Fruit fly (Drosophila melanogaster): ENCODE data around the gene CG1090.

The CG1090 gene

DNA sequence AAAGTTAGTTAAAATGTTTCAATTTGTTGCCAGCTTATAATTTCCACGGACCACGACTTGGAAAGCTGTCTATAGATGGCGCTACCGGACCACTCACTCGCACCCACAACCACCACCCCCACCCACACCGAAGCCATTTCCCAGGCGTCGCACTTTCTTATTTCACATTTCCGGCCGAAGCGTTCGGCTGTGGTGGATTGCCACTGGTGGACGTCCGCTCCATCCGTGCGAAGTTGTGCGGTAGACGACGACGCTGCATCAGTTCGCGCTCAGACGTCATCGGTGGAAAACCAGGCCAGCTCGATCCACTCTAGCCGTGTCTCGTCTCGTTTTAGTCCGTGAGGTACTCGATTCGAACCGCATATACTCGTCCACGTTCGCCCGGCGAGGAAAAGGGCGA is at the start of gene CG1090 (continued):
- no peak for TF ChIP-seq Gsc (GFP tag; IDR thresholded peaks at IDR 0.05)
- 0 out of 2 replicates have a peak, but pooled peaks have one; percentile 4 for TF ChIP-seq ara (GFP tag; IDR thresholded peaks at IDR 0.05)
- peak; percentile 15 for TF ChIP-seq pzg (GFP tag; optimal IDR thresholded peaks at IDR 0.05)
- 0 out of 2 replicates have a peak, but pooled peaks have one; percentile 13 for TF ChIP-seq lmd (GFP tag; IDR thresholded peaks at IDR 0.05)
- TF ChIP-seq Ets65A (GFP tag), result peak; percentile 60
- TF ChIP-seq CG6654 (GFP tag; optimal IDR thresholded peaks at IDR 0.05), result no peak
- no peak for TF ChIP-seq CG10959 (GFP tag; IDR thresholded peaks at IDR 0.05)
- no peak for TF ChIP-seq sim (GFP tag; IDR thresholded peaks at IDR 0.05)
- TF ChIP-seq CG13894 (tag; optimal IDR thresholded peaks at IDR 0.05), result peak; percentile 41
- TF ChIP-seq ftz-f1 (GFP tag; optimal IDR thresholded peaks at IDR 0.05), result no peak
- peak; percentile 47 for TF ChIP-seq Hmr (GFP tag; optimal IDR thresholded peaks at IDR 0.05)
- TF ChIP-seq CG5180 (GFP tag; optimal IDR thresholded peaks at IDR 0.05), result peak; percentile 24
- no peak for TF ChIP-seq CG11695 (GFP tag; IDR thresholded peaks at IDR 0.05)
- TF ChIP-seq fd3F (GFP tag; optimal IDR thresholded peaks at IDR 0.05), result no peak
- TF ChIP-seq CG6813 (GFP tag; optimal IDR thresholded peaks at IDR 0.05), result peak; percentile 37
- TF ChIP-seq CG9437 (GFP tag; optimal IDR thresholded peaks at IDR 0.05), result no peak
- no peak for TF ChIP-seq Vsx1 (GFP tag; optimal IDR thresholded peaks at IDR 0.05)
- TF ChIP-seq CG14667 (GFP tag; IDR thresholded peaks at IDR 0.05), result no peak
- TF ChIP-seq CG32772 (GFP tag; IDR thresholded peaks at IDR 0.05), result no peak
- peak; percentile 55 for TF ChIP-seq BtbVII (GFP tag; optimal IDR thresholded peaks at IDR 0.05)
- no peak for TF ChIP-seq hkb (optimal IDR thresholded peaks at IDR 0.05)
- peak; percentile 56; the same call in 1 of the 2 replicates for TF ChIP-seq hkb (GFP tag; IDR thresholded peaks at IDR 0.05)
- TF ChIP-seq trh (GFP tag; optimal IDR thresholded peaks at IDR 0.05), result no peak
- peak; percentile 56 for TF ChIP-seq CG15514 (GFP tag; optimal IDR thresholded peaks at IDR 0.05)
- peak; percentile 8 for TF ChIP-seq Jarid2 (GFP tag; optimal IDR thresholded peaks at IDR 0.05)
- 0 out of 2 replicates have a peak, but pooled peaks have one; percentile 11 for TF ChIP-seq CG11696 (GFP tag; IDR thresholded peaks at IDR 0.05)
- TF ChIP-seq crc (GFP tag; optimal IDR thresholded peaks at IDR 0.05), result no peak
- peak; percentile 68 for TF ChIP-seq Ets97D (GFP tag; optimal IDR thresholded peaks at IDR 0.05)
- no peak for TF ChIP-seq nerfin-2 (GFP tag; IDR thresholded peaks at IDR 0.05; ENCODE audit: partially characterized antibody)
- peak; percentile 38 for TF ChIP-seq schlank (tag; optimal IDR thresholded peaks at IDR 0.05)
- peak; percentile 67 for TF ChIP-seq abd-A (tag; optimal IDR thresholded peaks at IDR 0.05)
- peak; percentile 55; the same call in 1 of the 2 replicates for TF ChIP-seq onecut (GFP tag; IDR thresholded peaks at IDR 0.05)
- peak; percentile 64 for TF ChIP-seq CG10543 (GFP tag; optimal IDR thresholded peaks at IDR 0.05)
- no peak for TF ChIP-seq CG12071 (GFP tag; optimal IDR thresholded peaks at IDR 0.05)
- peak; percentile 4 for TF ChIP-seq HLHmδ (GFP tag; optimal IDR thresholded peaks at IDR 0.05)
- TF ChIP-seq CG30020 (tag; optimal IDR thresholded peaks at IDR 0.05), result no peak
- TF ChIP-seq chinmo (GFP tag; IDR thresholded peaks at IDR 0.05; ENCODE audit: partially characterized antibody), result 0 out of 4 replicates have a peak, but pooled peaks have one; percentile 37
- TF ChIP-seq CG2116 (GFP tag; optimal IDR thresholded peaks at IDR 0.05), result peak; percentile 46
- peak; percentile 70 for TF ChIP-seq CG18599 (GFP tag; optimal IDR thresholded peaks at IDR 0.05)

DNA sequence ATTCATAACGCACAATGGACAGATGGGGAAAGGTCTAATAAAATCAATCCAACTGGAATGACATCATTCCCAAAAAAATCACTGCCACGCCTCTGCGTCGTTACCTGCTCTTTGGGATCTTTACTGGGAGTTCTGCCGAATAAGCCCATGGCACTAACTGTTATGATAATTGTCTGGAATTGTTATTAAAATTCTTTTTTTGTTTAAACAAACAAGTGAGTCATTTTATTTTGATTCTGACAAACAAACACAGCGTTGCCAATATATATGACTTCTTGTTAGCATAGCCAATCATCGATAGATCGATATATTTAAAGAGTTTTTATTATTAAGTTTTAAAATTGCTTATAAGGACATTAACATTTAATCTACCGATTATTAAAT is 49.0 kb upstream of the CG1090 start, which contains the start of gene Vps24:
Gene Vps24 (minus strand): TSS at position 265 of the 384 bp plus-strand sequence.
- no peak for TF ChIP-seq CG4707 (GFP tag; optimal IDR thresholded peaks at IDR 0.05)
- no peak for TF ChIP-seq croc (GFP tag; conservative IDR thresholded peaks at IDR 0.05)
- TF ChIP-seq Ets97D (GFP tag; optimal IDR thresholded peaks at IDR 0.05), result no peak
- TF ChIP-seq vnd (GFP tag; IDR thresholded peaks at IDR 0.05; ENCODE audit: partially characterized antibody), result peak; percentile 41; the same call in 1 of the 3 replicates
- peak in 1 of 2 experiments; percentile 85 for TF ChIP-seq insv (GFP tag; optimal IDR thresholded peaks at IDR 0.05)
- peak; percentile 45; the same call in 1 of the 2 replicates for TF ChIP-seq inv (GFP tag; IDR thresholded peaks at IDR 0.05; ENCODE audit: partially characterized antibody)
- peak; percentile 37; the same call in 1 of the 2 replicates for TF ChIP-seq Bgb (GFP tag; IDR thresholded peaks at IDR 0.05; ENCODE audit: partially characterized antibody)
- TF ChIP-seq Xrp1 (GFP tag; IDR thresholded peaks at IDR 0.05), result no peak
- TF ChIP-seq CG13287 (GFP tag; IDR thresholded peaks at IDR 0.05; ENCODE audit: partially characterized antibody), result peak; percentile 56
- no peak for TF ChIP-seq Dek (tag; optimal IDR thresholded peaks at IDR 0.05)
- peak; percentile 0 for TF ChIP-seq Sry-δ (GFP tag; optimal IDR thresholded peaks at IDR 0.05)
- peak; percentile 71 for TF ChIP-seq Dll (GFP tag; IDR thresholded peaks at IDR 0.05; ENCODE audit: partially characterized antibody)
- TF ChIP-seq YL-1 (GFP tag; optimal IDR thresholded peaks at IDR 0.05), result peak; percentile 22
- peak; percentile 84 for TF ChIP-seq kay (GFP tag; optimal IDR thresholded peaks at IDR 0.05)

All from whole organism, embryonic.